Fruit fly (Drosophila melanogaster): ENCODE measurements around the gene Dab.

DNA sequence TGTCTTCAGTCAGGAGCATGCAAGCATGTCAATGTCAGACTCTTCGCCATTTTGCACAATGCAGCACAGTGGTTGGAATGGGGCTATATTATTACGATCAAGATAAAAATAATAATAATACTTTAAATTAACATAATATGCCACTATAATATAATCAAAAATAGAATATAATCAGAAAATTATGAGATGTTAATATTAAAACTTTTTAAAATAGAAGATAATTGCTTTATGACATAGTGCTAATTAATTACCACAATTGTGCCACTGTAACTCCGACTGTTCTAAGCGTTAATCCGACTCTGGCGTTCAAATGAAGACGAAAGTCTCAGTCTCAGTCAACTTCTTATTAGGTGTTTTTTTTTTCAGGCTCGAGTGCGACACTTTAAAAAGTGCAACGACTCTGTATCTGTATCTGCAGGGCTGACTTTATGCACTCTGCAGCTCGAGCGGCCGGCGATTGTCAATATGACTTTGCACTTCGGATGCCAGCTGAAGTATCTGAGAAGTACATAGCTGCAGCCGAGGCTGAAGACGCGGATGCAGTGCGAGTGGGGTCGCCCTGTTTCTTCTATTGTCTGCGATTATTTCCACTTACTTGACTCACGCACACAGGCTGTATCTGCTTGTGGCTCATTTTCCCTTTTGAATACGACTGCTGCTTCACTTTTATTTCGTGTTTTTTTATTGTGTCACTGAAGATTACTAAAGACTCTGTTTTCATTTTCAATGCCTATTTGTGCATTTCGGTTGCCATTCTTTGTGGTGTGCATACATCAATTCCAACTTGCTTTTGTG, 50.5 kb downstream of the Dab start:
- TF ChIP-seq Pif1A (GFP tag; optimal IDR thresholded peaks at IDR 0.05) (peak; percentile 56), Snoo (tag; optimal IDR thresholded peaks at IDR 0.05) (no peak), Ets98B (GFP tag; IDR thresholded peaks at IDR 0.05) (no peak)
